Fruit fly (Drosophila melanogaster): ENCODE results near the gene CG42654.

Gene CG42654

DNA sequence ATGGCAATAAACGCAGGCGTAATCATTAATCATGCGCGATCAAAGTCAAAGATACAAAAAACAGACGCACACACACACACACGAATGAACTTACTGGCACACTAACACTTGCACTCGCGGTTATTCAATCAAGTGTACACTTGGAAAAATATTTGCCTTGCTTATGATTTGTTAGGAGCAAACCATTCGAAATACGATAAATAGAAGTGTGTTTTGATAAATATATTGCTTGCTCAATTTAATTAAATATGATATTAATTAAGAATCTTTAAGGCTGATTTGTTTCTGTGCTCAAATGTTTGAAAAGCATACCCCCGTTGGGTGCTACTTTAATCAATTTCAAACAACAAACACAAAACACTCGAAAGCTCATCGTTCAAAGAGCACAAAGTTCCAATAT is 8.9 kb downstream of the CG42654 start (continued):
- TF ChIP-seq Blimp-1 (GFP tag; optimal IDR thresholded peaks at IDR 0.05) (peak; percentile 39), Ada2b (GFP tag; IDR thresholded peaks at IDR 0.05) (0 out of 2 replicates have a peak, but pooled peaks have one; percentile 10), vvl (GFP tag; IDR thresholded peaks at IDR 0.05) (no peak), chinmo (GFP tag; IDR thresholded peaks at IDR 0.05; ENCODE audit: partially characterized antibody) (0 out of 4 replicates have a peak, but pooled peaks have one; percentile 32), CkIIα-i1 (GFP tag; IDR thresholded peaks at IDR 0.05) (no peak), CG18764 (GFP tag; optimal IDR thresholded peaks at IDR 0.05) (no peak), p53 (GFP tag; optimal IDR thresholded peaks at IDR 0.05) (no peak), Xbp1 (GFP tag; optimal IDR thresholded peaks at IDR 0.05) (peak; percentile 28), CG4424 (GFP tag; optimal IDR thresholded peaks at IDR 0.05) (no peak)

DNA sequence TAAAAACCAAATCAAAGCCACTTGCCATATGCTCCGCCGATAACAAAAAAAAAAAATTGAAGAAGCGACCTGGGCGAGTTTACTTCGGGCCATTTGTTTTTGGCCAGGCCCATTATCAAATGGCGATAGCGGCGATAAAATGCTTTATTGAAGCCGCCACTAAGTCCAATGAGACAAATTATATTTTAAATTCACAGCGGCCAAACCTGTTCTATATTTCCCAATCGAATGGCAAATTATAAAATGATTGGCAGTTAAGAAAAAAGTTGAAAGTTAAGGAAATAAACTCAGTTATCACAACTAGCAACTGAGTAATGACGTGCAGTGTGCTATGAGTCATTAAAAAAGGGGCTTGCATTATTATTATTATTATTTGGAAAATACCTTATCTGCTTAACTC is 13.2 kb downstream of the CG42654 start:
- no peak for TF ChIP-seq Eip74EF (GFP tag; optimal IDR thresholded peaks at IDR 0.05)
- no peak for TF ChIP-seq CG30020 (tag; optimal IDR thresholded peaks at IDR 0.05)
- TF ChIP-seq nmo (GFP tag; optimal IDR thresholded peaks at IDR 0.05) = no peak
- peak; percentile 75 for TF ChIP-seq exex (tag; optimal IDR thresholded peaks at IDR 0.05)
- TF ChIP-seq D19B (GFP tag; optimal IDR thresholded peaks at IDR 0.05) = no peak
- TF ChIP-seq Hey (tag; optimal IDR thresholded peaks at IDR 0.05) = no peak
- no peak for TF ChIP-seq tx (GFP tag; optimal IDR thresholded peaks at IDR 0.05)
- TF ChIP-seq Pdp1 (GFP tag; optimal IDR thresholded peaks at IDR 0.05) = no peak
- TF ChIP-seq gsb (GFP tag; IDR thresholded peaks at IDR 0.05) = no peak
- no peak for TF ChIP-seq CG12299 (tag; optimal IDR thresholded peaks at IDR 0.05)
- no peak for TF ChIP-seq mld (GFP tag; IDR thresholded peaks at IDR 0.05; ENCODE audit: partially characterized antibody)
- TF ChIP-seq CHES-1-like (GFP tag; optimal IDR thresholded peaks at IDR 0.05) = no peak
- no peak for TF ChIP-seq pan (optimal IDR thresholded peaks at IDR 0.05)
- TF ChIP-seq pan (GFP tag; optimal IDR thresholded peaks at IDR 0.05 in 1 of 2, IDR thresholded peaks at IDR 0.05 in 1 of 2) = no peak
- no peak for TF ChIP-seq CkIIα-i1 (GFP tag; IDR thresholded peaks at IDR 0.05)
- no peak for TF ChIP-seq knrl (GFP tag; IDR thresholded peaks at IDR 0.05; ENCODE audit: partially characterized antibody)
- TF ChIP-seq CG9817 (tag; optimal IDR thresholded peaks at IDR 0.05) = no peak
- no peak for TF ChIP-seq repo (GFP tag; optimal IDR thresholded peaks at IDR 0.05)
- TF ChIP-seq sug (tag; optimal IDR thresholded peaks at IDR 0.05) = peak; percentile 37

DNA sequence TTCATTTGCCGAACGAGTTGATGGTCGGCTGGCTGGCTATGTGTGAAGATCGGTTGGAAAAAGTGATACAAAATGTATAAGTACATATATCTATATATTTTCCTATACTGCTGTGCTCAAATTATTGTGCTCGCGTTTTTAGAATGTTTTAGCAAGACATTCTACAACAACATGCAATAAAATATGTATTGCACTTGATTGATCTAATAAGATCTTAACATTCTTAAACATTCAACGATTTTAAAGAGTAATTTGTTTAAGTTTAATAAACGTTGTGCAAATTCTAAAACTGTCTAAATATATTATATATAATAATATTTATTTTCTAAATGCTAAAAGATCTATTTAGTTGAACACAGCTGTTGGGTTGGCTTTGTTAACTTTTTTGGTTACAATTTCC is 14.0 kb downstream of the CG42654 start:
- TF ChIP-seq bcd (GFP tag; optimal IDR thresholded peaks at IDR 0.05) (no peak), ase (GFP tag; IDR thresholded peaks at IDR 0.05) (no peak), Doc3 (GFP tag; IDR thresholded peaks at IDR 0.05; ENCODE audit: partially characterized antibody) (no peak), CG9817 (tag; optimal IDR thresholded peaks at IDR 0.05) (no peak), CoRest (tag; optimal IDR thresholded peaks at IDR 0.05) (peak; percentile 2), mam (GFP tag; optimal IDR thresholded peaks at IDR 0.05) (no peak), tgo (GFP tag; IDR thresholded peaks at IDR 0.05) (no peak), row (GFP tag; IDR thresholded peaks at IDR 0.05) (no peak), Meics (GFP tag; optimal IDR thresholded peaks at IDR 0.05) (peak; percentile 32), CG15269 (tag; optimal IDR thresholded peaks at IDR 0.05) (peak; percentile 37), CG12391 (tag; optimal IDR thresholded peaks at IDR 0.05) (no peak), Ets65A (GFP tag) (no peak), CG33213 (GFP tag; optimal IDR thresholded peaks at IDR 0.05) (no peak), kah (GFP tag; optimal IDR thresholded peaks at IDR 0.05) (no peak), CG2712 (tag; optimal IDR thresholded peaks at IDR 0.05) (peak; percentile 25), Hr39 (optimal IDR thresholded peaks at IDR 0.05) (no peak), Six4 (GFP tag; optimal IDR thresholded peaks at IDR 0.05) (no peak), Ptx1 (GFP tag; IDR thresholded peaks at IDR 0.05) (no peak), CG2116 (GFP tag; optimal IDR thresholded peaks at IDR 0.05) (no peak), CG9932 (GFP tag; IDR thresholded peaks at IDR 0.05) (peak; percentile 15; the same call in 1 of the 2 replicates), CG7839 (tag; optimal IDR thresholded peaks at IDR 0.05) (peak; percentile 14), zfh2 (GFP tag; optimal IDR thresholded peaks at IDR 0.05) (no peak), CG8924 (tag; optimal IDR thresholded peaks at IDR 0.05) (peak; percentile 13), Oli (tag; optimal IDR thresholded peaks at IDR 0.05) (peak; percentile 17)

All from whole organism, embryonic.